Fruit fly (Drosophila melanogaster) whole organism, embryonic: ENCODE data around the gene CG32590.

Experiments used
- Adf1 ChIP-seq: fragments of 200-800 bp; sonication (Bioruptor generic); IDR thresholded peaks from 2 replicates; pipeline ENCODE4 v1.3.6; 2022; ENCODE audit warnings: missing biosample characterization, missing genetic modification characterization
- Atf-2 ChIP-seq: fragments of 200-800 bp; sonication (Bioruptor generic); optimal IDR thresholded peaks from 2 replicates; lab custom pipeline; 2016; ENCODE audit warnings: missing biosample characterization, missing genetic modification characterization
- Bdp1 ChIP-seq: fragments of 200-800 bp; sonication (Bioruptor generic); optimal IDR thresholded peaks from 3 replicates; lab custom pipeline; 2016; ENCODE audit warnings: missing biosample characterization, missing genetic modification characterization
- CG10147 ChIP-seq: fragments of 200-800 bp; sonication (Bioruptor generic); optimal IDR thresholded peaks from 2 replicates; lab custom pipeline; 2019; ENCODE audit warnings: missing biosample characterization, mild to moderate bottlenecking, missing genetic modification characterization, moderate library complexity
- CG10543 ChIP-seq: fragments of 200-800 bp; sonication (Bioruptor generic); optimal IDR thresholded peaks from 3 replicates; lab custom pipeline; 2017; ENCODE audit warnings: missing biosample characterization, mild to moderate bottlenecking, missing genetic modification characterization, moderate library complexity
- CG1233 ChIP-seq: fragments of 200-800 bp; sonication (Bioruptor generic); optimal IDR thresholded peaks from 4 replicates; lab custom pipeline; 2018; ENCODE audit warnings: missing biosample characterization, mild to moderate bottlenecking, missing genetic modification characterization
- CG13424 ChIP-seq: fragments of 200-800 bp; sonication (Bioruptor generic); optimal IDR thresholded peaks from 2 replicates; lab custom pipeline; 2019; ENCODE audit warnings: missing biosample characterization, mild to moderate bottlenecking, missing genetic modification characterization, moderate library complexity
- CG14860 ChIP-seq: fragments of 200-800 bp; sonication (Bioruptor generic); IDR thresholded peaks from 3 replicates; pipeline ENCODE4 v1.3.6; 2022; ENCODE audit warnings: missing biosample characterization, missing genetic modification characterization; ENCODE audit not compliant: partially characterized antibody
- CG15011 ChIP-seq: fragments of 200-800 bp; sonication (Bioruptor generic); optimal IDR thresholded peaks from 3 replicates; lab custom pipeline; 2018; ENCODE audit warnings: missing biosample characterization, mild to moderate bottlenecking, missing genetic modification characterization
- CG15479 ChIP-seq: fragments of 200-800 bp; sonication (Bioruptor generic); optimal IDR thresholded peaks from 3 replicates; lab custom pipeline; 2019; ENCODE audit warnings: missing biosample characterization, mild to moderate bottlenecking, missing genetic modification characterization, moderate library complexity
- CG1603 ChIP-seq: fragments of 200-800 bp; sonication (Bioruptor generic); optimal IDR thresholded peaks from 2 replicates; lab custom pipeline; 2019; ENCODE audit warnings: missing biosample characterization, mild to moderate bottlenecking, missing genetic modification characterization, moderate library complexity
- CG17361 ChIP-seq: fragments of 200-800 bp; sonication (Bioruptor generic); IDR thresholded peaks from 3 replicates; pipeline ENCODE4 v1.3.6; 2022; ENCODE audit warnings: missing biosample characterization, missing genetic modification characterization
- CG17568 ChIP-seq: fragments of 200-800 bp; sonication (Bioruptor generic); optimal IDR thresholded peaks from 2 replicates; lab custom pipeline; 2018; ENCODE audit warnings: missing biosample characterization, mild to moderate bottlenecking, missing genetic modification characterization, moderate library complexity
- CG17912 ChIP-seq: fragments of 200-800 bp; sonication (Bioruptor generic); optimal IDR thresholded peaks from 2 replicates; lab custom pipeline; 2018; ENCODE audit warnings: missing biosample characterization, mild to moderate bottlenecking, missing genetic modification characterization
- CG30403 ChIP-seq: fragments of 200-800 bp; sonication (Bioruptor generic); optimal IDR thresholded peaks from 3 replicates; lab custom pipeline; 2016; ENCODE audit warnings: missing biosample characterization, missing genetic modification characterization
- CG30431 ChIP-seq: fragments of 200-800 bp; sonication (Bioruptor generic); optimal IDR thresholded peaks from 2 replicates; lab custom pipeline; 2017; ENCODE audit warnings: missing biosample characterization, missing genetic modification characterization
- CG4282 ChIP-seq: fragments of 200-800 bp; sonication (Bioruptor generic); optimal IDR thresholded peaks from 2 replicates; lab custom pipeline; 2016; ENCODE audit warnings: missing biosample characterization, missing genetic modification characterization
- CG4328 ChIP-seq: fragments of 200-800 bp; sonication (Bioruptor generic); optimal IDR thresholded peaks from 3 replicates; lab custom pipeline; 2017; ENCODE audit warnings: missing biosample characterization, missing genetic modification reagents, missing genetic modification characterization
- CG4707 ChIP-seq: fragments of 200-800 bp; sonication (Bioruptor generic); optimal IDR thresholded peaks from 2 replicates; lab custom pipeline; 2018; ENCODE audit warnings: missing biosample characterization, mild to moderate bottlenecking, missing genetic modification characterization, moderate library complexity
- CG6683 ChIP-seq: fragments of 200-800 bp; sonication (Bioruptor generic); optimal IDR thresholded peaks from 2 replicates; lab custom pipeline; 2017; ENCODE audit warnings: missing biosample characterization, mild to moderate bottlenecking, missing genetic modification characterization, missing genetic modification reagents
- CG7271 ChIP-seq: fragments of 200-800 bp; sonication (Bioruptor generic); optimal IDR thresholded peaks from 2 replicates; lab custom pipeline; 2018; ENCODE audit warnings: missing biosample characterization, mild to moderate bottlenecking, missing genetic modification characterization, moderate library complexity
- CG8765 ChIP-seq: fragments of 200-800 bp; sonication (Bioruptor generic); IDR thresholded peaks from 2 replicates; pipeline ENCODE4 v1.3.6; 2022; ENCODE audit warnings: missing biosample characterization, missing genetic modification characterization
- CoRest ChIP-seq: fragments of 200-800 bp; sonication (Bioruptor generic); optimal IDR thresholded peaks from 3 replicates; lab custom pipeline; 2018; ENCODE audit warnings: missing biosample characterization, mild to moderate bottlenecking, missing genetic modification characterization, moderate library complexity
- D19B ChIP-seq: fragments of 200-800 bp; sonication (Bioruptor generic); optimal IDR thresholded peaks from 2 replicates; lab custom pipeline; 2017; ENCODE audit warnings: missing biosample characterization, mild to moderate bottlenecking, missing genetic modification characterization
- Dp ChIP-seq: fragments of 200-800 bp; sonication (Bioruptor generic); optimal IDR thresholded peaks from 2 replicates; lab custom pipeline; 2018; ENCODE audit warnings: missing biosample characterization, mild to moderate bottlenecking, missing genetic modification characterization, moderate library complexity
- Eip74EF ChIP-seq, 2 experiments: fragments of 200-800 bp in 1 of 2; fragments of >200 bp in 1 of 2; sonication (Bioruptor generic) in 1 of 2; optimal IDR thresholded peaks; 2 replicates each; lab custom pipeline; 2017 to 2019; ENCODE audit warnings: missing biosample characterization in 2 of 2, missing genetic modification characterization in 2 of 2, mild to moderate bottlenecking in 1 of 2, moderate library complexity in 1 of 2
- Fer2 ChIP-seq: fragments of 200-800 bp; sonication (Bioruptor generic); optimal IDR thresholded peaks from 2 replicates; lab custom pipeline; 2018; ENCODE audit warnings: missing biosample characterization, mild to moderate bottlenecking, missing genetic modification characterization, moderate library complexity
- HLH3B ChIP-seq: fragments of 200-800 bp; sonication (Bioruptor generic); IDR thresholded peaks from 2 replicates; pipeline ENCODE4 v1.3.6; 2022; ENCODE audit warnings: missing biosample characterization, missing genetic modification characterization
- HLHmδ ChIP-seq: fragments of 200-800 bp; sonication (Bioruptor generic); optimal IDR thresholded peaks from 2 replicates; lab custom pipeline; 2018; ENCODE audit warnings: missing biosample characterization, mild to moderate bottlenecking, missing genetic modification characterization, moderate library complexity
- NFAT ChIP-seq: fragments of 200-800 bp; sonication (Bioruptor generic); IDR thresholded peaks from 2 replicates; pipeline ENCODE4 v1.3.6; 2022; ENCODE audit warnings: missing biosample characterization, missing genetic modification characterization
- Opbp ChIP-seq: fragments of 200-800 bp; sonication (Bioruptor generic); IDR thresholded peaks from 3 replicates; pipeline ENCODE4 v1.3.6; 2022; ENCODE audit warnings: missing biosample characterization, missing genetic modification characterization; ENCODE audit not compliant: partially characterized antibody
- bigmax ChIP-seq: fragments of 200-800 bp; sonication (Bioruptor generic); optimal IDR thresholded peaks from 2 replicates; lab custom pipeline; 2018; ENCODE audit warnings: missing biosample characterization, mild to moderate bottlenecking, missing genetic modification characterization
- chif ChIP-seq, 2 experiments: fragments of 200-800 bp; sonication (Bioruptor generic); optimal IDR thresholded peaks; 3 replicates each; lab custom pipeline; 2016; ENCODE audit warnings: missing biosample characterization in 2 of 2, missing genetic modification characterization in 2 of 2
- chm ChIP-seq: fragments of 200-800 bp; sonication (Bioruptor generic); IDR thresholded peaks from 2 replicates; pipeline ENCODE4 v1.3.6; 2022; ENCODE audit warnings: missing biosample characterization, missing genetic modification characterization
- dan ChIP-seq: fragments of 200-800 bp; sonication (Bioruptor generic); IDR thresholded peaks from 2 replicates; pipeline ENCODE4 v1.3.6; 2022; ENCODE audit warnings: missing biosample characterization, missing genetic modification characterization
- dm ChIP-seq: fragments of 200-800 bp; sonication (Bioruptor generic); optimal IDR thresholded peaks from 3 replicates; lab custom pipeline; 2016; ENCODE audit warnings: missing biosample characterization, missing genetic modification characterization
- dysf ChIP-seq: fragments of 200-800 bp; sonication (Bioruptor generic); IDR thresholded peaks from 3 replicates; pipeline ENCODE4 v1.3.6; 2022; ENCODE audit warnings: missing biosample characterization, missing genetic modification characterization
- ftz-f1 ChIP-seq: fragments of 200-800 bp; sonication (Bioruptor generic); optimal IDR thresholded peaks from 2 replicates; lab custom pipeline; 2016; ENCODE audit warnings: missing biosample characterization, missing genetic modification characterization
- gfzf ChIP-seq: fragments of 200-800 bp; sonication (Bioruptor generic); optimal IDR thresholded peaks from 2 replicates; lab custom pipeline; 2016; ENCODE audit warnings: missing biosample characterization, mild to moderate bottlenecking, missing genetic modification characterization, moderate library complexity
- klu ChIP-seq: fragments of 200-800 bp; sonication (Bioruptor generic); IDR thresholded peaks from 2 replicates; pipeline ENCODE4 v1.3.6; 2022; ENCODE audit warnings: missing biosample characterization, missing genetic modification characterization
- phol ChIP-seq: fragments of 200-800 bp; sonication (Bioruptor generic); optimal IDR thresholded peaks from 3 replicates; lab custom pipeline; 2018; ENCODE audit warnings: missing biosample characterization, mild to moderate bottlenecking, missing genetic modification characterization, moderate library complexity
- pnt ChIP-seq: fragments of 200-800 bp; sonication (Bioruptor generic); optimal IDR thresholded peaks from 3 replicates; lab custom pipeline; 2016; ENCODE audit warnings: missing biosample characterization, missing genetic modification characterization
- sens ChIP-seq: fragments of 200-800 bp; sonication (Bioruptor generic); peaks from one replicate; lab custom pipeline; 2016; ENCODE audit warnings: missing biosample characterization, missing genetic modification characterization
- sens-2 ChIP-seq: fragments of 200-800 bp; sonication (Bioruptor generic); IDR thresholded peaks from 2 replicates; pipeline ENCODE4 v1.3.6; 2022; ENCODE audit warnings: missing biosample characterization, missing genetic modification characterization
- stwl ChIP-seq: fragments of 200-800 bp; sonication (Bioruptor generic); optimal IDR thresholded peaks from 3 replicates; lab custom pipeline; 2018; ENCODE audit warnings: missing biosample characterization, mild to moderate bottlenecking, missing genetic modification characterization, moderate library complexity
- unc-4 ChIP-seq: fragments of 200-800 bp; sonication (Bioruptor generic); IDR thresholded peaks from 2 replicates; pipeline ENCODE4 v1.3.6; 2022; ENCODE audit warnings: missing biosample characterization, missing genetic modification characterization; ENCODE audit not compliant: partially characterized antibody
- unpg ChIP-seq: fragments of 200-800 bp; sonication (Bioruptor generic); optimal IDR thresholded peaks from 3 replicates; lab custom pipeline; 2018; ENCODE audit warnings: missing biosample characterization, mild to moderate bottlenecking, missing genetic modification characterization, moderate library complexity
- vvl ChIP-seq: fragments of 200-800 bp; sonication (Bioruptor generic); IDR thresholded peaks from 2 replicates; pipeline ENCODE4 v1.3.6; 2022; ENCODE audit warnings: missing biosample characterization, missing genetic modification characterization
- wdn ChIP-seq: fragments of 200-800 bp; sonication (Bioruptor generic); IDR thresholded peaks from 2 replicates; pipeline ENCODE4 v1.3.6; 2022; ENCODE audit warnings: missing biosample characterization, missing genetic modification characterization

Gene CG32590

DNA sequence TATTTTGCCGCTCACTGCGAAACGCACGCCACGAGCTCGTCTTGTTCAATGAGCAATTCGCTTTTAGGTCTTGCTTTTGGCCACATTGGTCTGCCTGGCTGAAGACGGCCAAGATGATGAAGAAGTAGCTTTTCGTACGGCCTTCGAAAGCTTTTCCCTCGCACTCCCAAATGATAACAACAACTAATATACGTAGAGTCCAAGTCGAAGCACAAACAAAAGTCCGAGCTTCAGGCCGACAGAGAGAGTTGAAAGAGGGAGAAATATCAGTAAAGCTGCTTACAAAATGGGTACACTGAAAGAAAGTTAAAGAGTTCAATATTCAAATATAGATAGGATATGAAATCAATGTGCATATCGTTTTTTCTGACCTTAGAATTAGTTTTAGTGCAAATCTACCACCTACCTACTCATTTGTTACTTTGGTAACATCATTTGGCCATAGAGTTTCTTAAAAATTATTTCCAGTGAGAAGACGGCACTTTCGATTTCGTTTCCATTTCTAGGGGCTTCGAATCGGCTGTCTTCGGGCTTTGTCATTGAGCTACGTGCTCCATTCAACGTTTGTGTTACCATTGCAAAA, 43.7 kb upstream of the CG32590 start, which contains the start of the genes CG45064 and CG45065 (continued):
- peak in 1 of 2 experiments; percentile 90 for TF ChIP-seq Eip74EF (GFP tag; optimal IDR thresholded peaks at IDR 0.05; lab: Kevin White, UChicago)
- no peak for TF ChIP-seq ftz-f1
- TF ChIP-seq pnt (GFP tag; lab: Kevin White, UChicago): peak; percentile 85
- TF ChIP-seq dm: peak; percentile 38
- no peak; the same call in 1 of the 2 replicates for TF ChIP-seq klu (GFP tag; lab: Robert Waterston, UW)
- TF ChIP-seq CG4328 (GFP tag; lab: Kevin White, UChicago): peak; percentile 36
- no peak for TF ChIP-seq stwl
- peak; percentile 98 for TF ChIP-seq sens (GFP tag; lab: Kevin White, UChicago)
- TF ChIP-seq gfzf (GFP tag; lab: Kevin White, UChicago): no peak
- no peak for TF ChIP-seq CG4282 (GFP tag; lab: Kevin White, UChicago)
- TF ChIP-seq CG13424 (tag; lab: Kevin White, UChicago): peak; percentile 88
- TF ChIP-seq Bdp1: peak; percentile 62
- TF ChIP-seq CG30431 (GFP tag; lab: Kevin White, UChicago): peak; percentile 51
- TF ChIP-seq Fer2 (tag; lab: Kevin White, UChicago): peak; percentile 3
- TF ChIP-seq CG15011 (GFP tag; lab: Kevin White, UChicago): peak; percentile 58
- TF ChIP-seq CG4707 (GFP tag; lab: Kevin White, UChicago): peak; percentile 78
- TF ChIP-seq vvl: peak; percentile 94
- no peak for TF ChIP-seq chm (GFP tag; lab: Robert Waterston, UW)
- TF ChIP-seq dysf: peak; percentile 84
- TF ChIP-seq D19B (GFP tag; lab: Kevin White, UChicago): peak; percentile 11
- TF ChIP-seq chif (GFP tag; optimal IDR thresholded peaks at IDR 0.05; lab: Kevin White, UChicago): peak; percentile 70 to 84
- TF ChIP-seq CG15479 (GFP tag; lab: Kevin White, UChicago): no peak
- TF ChIP-seq Dp: no peak
- peak; percentile 69 for TF ChIP-seq sens-2 (GFP tag; lab: Robert Waterston, UW)
- peak; percentile 63 for TF ChIP-seq CG1233 (GFP tag; lab: Kevin White, UChicago)
- TF ChIP-seq unc-4 (GFP tag; lab: Robert Waterston, UW): no peak
- no peak for TF ChIP-seq Adf1 (GFP tag; lab: Robert Waterston, UW)
- peak; percentile 79 for TF ChIP-seq CG10147 (GFP tag; lab: Kevin White, UChicago)
- TF ChIP-seq wdn (GFP tag; lab: Robert Waterston, UW): peak; percentile 56
- peak; percentile 64 for TF ChIP-seq CG17568
- no peak for TF ChIP-seq CG8765
- peak; percentile 94 for TF ChIP-seq HLH3B
- TF ChIP-seq phol (tag; lab: Kevin White, UChicago): peak; percentile 87
- TF ChIP-seq Opbp: no peak
- no peak for TF ChIP-seq dan (GFP tag; lab: Robert Waterston, UW)
- TF ChIP-seq CG1603 (tag; lab: Kevin White, UChicago): peak; percentile 94
- peak; percentile 86 for TF ChIP-seq CoRest (tag; lab: Kevin White, UChicago)
- TF ChIP-seq CG14860 (GFP tag; lab: Robert Waterston, UW): no peak
- TF ChIP-seq CG7271 (tag; lab: Kevin White, UChicago): no peak
- TF ChIP-seq CG10543 (GFP tag; lab: Kevin White, UChicago): peak; percentile 24
- TF ChIP-seq CG30403: peak; percentile 85
- TF ChIP-seq unpg (GFP tag; lab: Kevin White, UChicago): peak; percentile 89
- no peak for TF ChIP-seq bigmax (GFP tag; lab: Kevin White, UChicago)
- no peak for TF ChIP-seq HLHmδ
- 0 out of 2 replicates have a peak, but pooled peaks have one; percentile 22 for TF ChIP-seq NFAT (GFP tag; lab: Robert Waterston, UW)
- TF ChIP-seq CG6683 (GFP tag; lab: Kevin White, UChicago): peak; percentile 64
- TF ChIP-seq Atf-2 (GFP tag; lab: Kevin White, UChicago): peak; percentile 73
- TF ChIP-seq CG17912 (GFP tag; lab: Kevin White, UChicago): no peak
- TF ChIP-seq CG17361 (GFP tag; lab: Robert Waterston, UW): peak; percentile 88
